Worm (Caenorhabditis elegans) whole organism, late embryonic: Measurements from ENCODE around the gene srh-21.

Experiments used
- F13H6.1 ChIP-seq: sonication (generic microtip); optimal IDR thresholded peaks from 2 replicates; lab custom pipeline; 2016; ENCODE audit warnings: missing genetic modification characterization, missing compliant biosample characterization
- ama-1 ChIP-seq: fragments of 150-350 bp; optimal IDR thresholded peaks from 2 replicates; lab custom pipeline; 2014
- ceh-2 ChIP-seq: sonication (generic microtip); optimal IDR thresholded peaks from 2 replicates; lab custom pipeline; 2016; ENCODE audit warnings: missing genotype, missing genetic modification characterization, missing compliant biosample characterization
- dmd-4 ChIP-seq: sonication (generic microtip); optimal IDR thresholded peaks from 2 replicates; lab custom pipeline; 2016; ENCODE audit warnings: borderline replicate concordance, missing genetic modification characterization, missing compliant biosample characterization
- dve-1 ChIP-seq: sonication (generic microtip); optimal IDR thresholded peaks from 2 replicates; lab custom pipeline; 2017; ENCODE audit warnings: antibody characterized with exemption, mild to moderate bottlenecking, missing genetic modification characterization, missing compliant biosample characterization
- ets-4 ChIP-seq: sonication (generic microtip); optimal IDR thresholded peaks from 2 replicates; lab custom pipeline; 2016; ENCODE audit warnings: missing genetic modification characterization, missing compliant biosample characterization
- fax-1 ChIP-seq: sonication (generic microtip); optimal IDR thresholded peaks from 2 replicates; lab custom pipeline; 2016; ENCODE audit warnings: missing genotype, missing genetic modification characterization, missing compliant biosample characterization
- nfya-1 ChIP-seq: sonication (generic microtip); optimal IDR thresholded peaks from 2 replicates; lab custom pipeline; 2017; ENCODE audit warnings: missing genetic modification characterization, mild to moderate bottlenecking, missing compliant biosample characterization, antibody characterized with exemption, moderate library complexity
- sox-4 ChIP-seq: sonication (generic microtip); optimal IDR thresholded peaks from 2 replicates; lab custom pipeline; 2017; ENCODE audit warnings: mild to moderate bottlenecking, missing genetic modification characterization, inconsistent platforms, missing compliant biosample characterization
- syd-9 ChIP-seq: sonication (generic microtip); optimal IDR thresholded peaks from 2 replicates; lab custom pipeline; 2016; ENCODE audit warnings: mild to moderate bottlenecking, missing genetic modification characterization, moderate library complexity, missing compliant biosample characterization

ce11 chrV:4933268-4933667 lies 6.8 kb downstream of the srh-21 start:
- no peak for TF ChIP-seq fax-1
- TF ChIP-seq dve-1 (tag; lab: Kevin White, UChicago), result no peak
- no peak for TF ChIP-seq sox-4
- TF ChIP-seq dmd-4 (tag; lab: Kevin White, UChicago), result no peak
- no peak for TF ChIP-seq nfya-1
- TF ChIP-seq F13H6.1 (tag; lab: Kevin White, UChicago), result no peak
- TF ChIP-seq ceh-2, result no peak
- TF ChIP-seq ama-1, result no peak
- TF ChIP-seq ets-4 (tag; lab: Kevin White, UChicago), result no peak
- TF ChIP-seq syd-9 (tag; lab: Kevin White, UChicago), result no peak
